Worm (Caenorhabditis elegans) whole organism, L3 larva: Measurements from ENCODE around the gene Y50D4B.2.

ENCODE experiments used
- aly-2 ChIP-seq: fragments of 150-350 bp; optimal IDR thresholded peaks from 2 replicates; lab custom pipeline; 2014; ENCODE audit warnings: missing biosample characterization, missing genetic modification characterization
- egl-27 ChIP-seq: sonication (generic microtip); optimal IDR thresholded peaks from 4 replicates; lab custom pipeline; 2017; ENCODE audit warnings: missing biosample characterization, missing genetic modification reagents, missing genetic modification characterization
- elt-1 ChIP-seq: fragments of 150-350 bp; optimal IDR thresholded peaks from 2 replicates; lab custom pipeline; 2014; ENCODE audit warnings: missing biosample characterization, missing genetic modification characterization
- fkh-10 ChIP-seq: sonication (generic microtip); optimal IDR thresholded peaks from 2 replicates; lab custom pipeline; 2017; ENCODE audit warnings: missing biosample characterization, missing genetic modification reagents, missing genetic modification characterization
- nfya-1 ChIP-seq: sonication (generic microtip); optimal IDR thresholded peaks from 2 replicates; lab custom pipeline; 2017; ENCODE audit warnings: missing genetic modification characterization, mild to moderate bottlenecking, missing compliant biosample characterization, antibody characterized with exemption, moderate library complexity; ENCODE audit not compliant: insufficient read depth
- unc-39 ChIP-seq: sonication (generic microtip); optimal IDR thresholded peaks from 4 replicates; lab custom pipeline; 2017; ENCODE audit warnings: missing biosample characterization, missing genetic modification characterization

ce11 chrV:1100280-1100679 lies at the start of gene Y50D4B.2:
- no peak for TF ChIP-seq nfya-1 (tag; lab: Kevin White, UChicago)
- no peak for TF ChIP-seq egl-27 (tag; lab: Kevin White, UChicago)
- TF ChIP-seq fkh-10 = no peak
- TF ChIP-seq aly-2 (tag; lab: Kevin White, UChicago) = no peak
- TF ChIP-seq elt-1 = no peak
- no peak for TF ChIP-seq unc-39 (tag; lab: Kevin White, UChicago)
